Worm (Caenorhabditis elegans) whole organism, early embryonic: ENCODE data around the gene F58B4.5.

Experiments
- ama-1 ChIP-seq: fragments of 150-350 bp; optimal IDR thresholded peaks from 2 replicates; lab custom pipeline; 2014
- flt-1 ChIP-seq: fragments of 200-800 bp; sonication (Bioruptor generic); IDR thresholded peaks from 2 replicates; pipeline ENCODE4 v1.3.6; 2022; ENCODE audit warnings: missing genetic modification characterization, missing compliant biosample characterization

ce11 chrV:10897172-10897571 is 35.3 kb upstream of the F58B4.5 start:
- TF ChIP-seq ama-1 (lab: Kevin White, UChicago) = no peak
- TF ChIP-seq flt-1 = peak; percentile 76
